Worm (Caenorhabditis elegans): ENCODE data around the gene srv-19.

DNA sequence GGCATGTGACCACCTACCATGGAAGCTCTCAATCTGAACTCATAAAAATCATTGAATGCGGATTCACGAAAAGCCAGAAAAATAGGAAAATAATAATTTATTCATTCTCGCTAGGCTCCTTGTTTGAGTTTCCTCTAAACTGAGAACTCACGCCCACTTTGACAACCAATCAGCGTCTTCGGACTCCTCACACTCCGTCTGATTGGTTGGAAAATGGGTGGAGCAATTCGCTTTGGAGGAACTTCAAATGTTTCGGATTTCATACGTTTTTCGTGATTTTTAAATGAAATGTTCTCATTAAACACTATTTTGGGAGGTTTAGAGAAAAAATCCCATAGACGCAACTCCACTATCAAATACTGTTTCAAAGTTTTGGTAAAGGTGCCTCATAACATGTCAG, 30.8 kb downstream of the srv-19 start:
- TF ChIP-seq ama-1 (optimal IDR thresholded peaks at IDR 0.05) (no peak), ama-1 (GFP tag; optimal IDR thresholded peaks at IDR 0.05) (no peak), snpc-4 (GFP tag; optimal IDR thresholded peaks at IDR 0.05) (no peak), snpc-4 (tag; optimal IDR thresholded peaks at IDR 0.05) (no peak), hmg-1.2 (GFP tag; IDR thresholded peaks at IDR 0.05) (no peak), aptf-2 (GFP tag; conservative IDR thresholded peaks at IDR 0.05) (no peak), F57A8.1 (GFP tag; optimal IDR thresholded peaks at IDR 0.05) (no peak), chd-7 (tag; optimal IDR thresholded peaks at IDR 0.05) (no peak), F49E8.2 (tag; optimal IDR thresholded peaks at IDR 0.05; ENCODE audit: insufficient read depth) (no peak), mcd-1 (GFP tag; IDR thresholded peaks at IDR 0.05) (no peak), attf-5 (GFP tag; optimal IDR thresholded peaks at IDR 0.05) (no peak)
